Worm (Caenorhabditis elegans) whole organism, L1 larva: ENCODE data around the gene F36D4.6.

Experiments used
- C16A3.4 ChIP-seq: fragments of 150-350 bp; optimal IDR thresholded peaks from 2 replicates; lab custom pipeline; 2014; ENCODE audit warnings: missing biosample characterization, missing genetic modification characterization
- C34B4.2 ChIP-seq: sonication (generic microtip); optimal IDR thresholded peaks from 2 replicates; lab custom pipeline; 2017; ENCODE audit warnings: mild to moderate bottlenecking, missing genetic modification characterization, missing compliant biosample characterization
- blmp-1 ChIP-seq: fragments of 150-350 bp; optimal IDR thresholded peaks from 2 replicates; lab custom pipeline; 2014; ENCODE audit warnings: missing biosample characterization, missing genetic modification characterization
- ceh-63 ChIP-seq: fragments of 200-800 bp; sonication (Bioruptor generic); optimal IDR thresholded peaks from 2 replicates; lab custom pipeline; 2018; ENCODE audit warnings: mild to moderate bottlenecking, missing genetic modification characterization, missing compliant biosample characterization
- ceh-82 ChIP-seq, 3 experiments: fragments of 150-350 bp in 1 of 3; sonication (generic microtip) in 2 of 3; optimal IDR thresholded peaks; 2 replicates each; lab custom pipeline; 2014 to 2017; ENCODE audit warnings: missing biosample characterization in 3 of 3, missing genetic modification characterization in 3 of 3
- ces-1 ChIP-seq: fragments of 150-350 bp; optimal IDR thresholded peaks from 2 replicates; lab custom pipeline; 2014; ENCODE audit warnings: missing biosample characterization, missing genetic modification reagents, missing genetic modification characterization
- efl-3 ChIP-seq: fragments of 200-800 bp; sonication (Bioruptor generic); optimal IDR thresholded peaks from 2 replicates; lab custom pipeline; 2018; ENCODE audit warnings: mild to moderate bottlenecking, missing genetic modification characterization, missing compliant biosample characterization
- egl-27 ChIP-seq, 2 experiments: fragments of 150-350 bp in 1 of 2; sonication (generic microtip); optimal IDR thresholded peaks; 3 replicates each; lab custom pipeline; 2017 to 2018; ENCODE audit warnings: missing biosample characterization in 2 of 2, missing genetic modification characterization in 2 of 2, missing genetic modification reagents in 2 of 2
- elt-2 ChIP-seq: sonication (generic microtip); optimal IDR thresholded peaks from 2 replicates; lab custom pipeline; 2016; ENCODE audit warnings: missing genetic modification characterization, mild to moderate bottlenecking, inconsistent platforms, missing compliant biosample characterization, missing genetic modification reagents
- elt-3 ChIP-seq, 6 experiments: fragments of 150-350 bp in 1 of 6; sonication (generic microtip); optimal IDR thresholded peaks; 2 replicates each; lab custom pipeline; 2017 to 2018; ENCODE audit warnings: missing biosample characterization in 6 of 6, missing genetic modification characterization in 6 of 6, inconsistent platforms in 1 of 6
- fos-1 ChIP-seq: fragments of 150-350 bp; optimal IDR thresholded peaks from 2 replicates; lab custom pipeline; 2014; ENCODE audit warnings: missing biosample characterization, missing genetic modification characterization
- grh-1 ChIP-seq: fragments of 200-800 bp; sonication (Bioruptor generic); IDR thresholded peaks from 2 replicates; pipeline ENCODE4 v1.3.6; 2022; ENCODE audit warnings: missing genetic modification reagents, missing genetic modification characterization, missing compliant biosample characterization
- hlh-17 ChIP-seq: fragments of 200-800 bp; sonication (Bioruptor generic); optimal IDR thresholded peaks from 2 replicates; lab custom pipeline; 2018; ENCODE audit warnings: missing genetic modification characterization, mild to moderate bottlenecking, missing compliant biosample characterization, moderate library complexity, borderline replicate concordance
- hlh-4 ChIP-seq: sonication (generic microtip); optimal IDR thresholded peaks from 2 replicates; lab custom pipeline; 2016; ENCODE audit warnings: mild to moderate bottlenecking, missing genetic modification characterization, missing compliant biosample characterization
- hpl-2 ChIP-seq: fragments of 150-350 bp; optimal IDR thresholded peaks from 2 replicates; lab custom pipeline; 2014; ENCODE audit warnings: missing biosample characterization, missing genetic modification reagents, missing genetic modification characterization
- lin-14 ChIP-seq: fragments of 200-800 bp; sonication (Bioruptor generic); optimal IDR thresholded peaks from 2 replicates; lab custom pipeline; 2018; ENCODE audit warnings: mild to moderate bottlenecking, missing genetic modification characterization, moderate library complexity, missing compliant biosample characterization
- lin-15B ChIP-seq: fragments of 150-350 bp; sonication (generic microtip); optimal IDR thresholded peaks from 3 replicates; lab custom pipeline; 2014; ENCODE audit warnings: missing biosample characterization, missing genetic modification characterization
- lin-35 ChIP-seq, 2 experiments: fragments of 150-350 bp; optimal IDR thresholded peaks; 2 replicates each; lab custom pipeline; 2014; ENCODE audit warnings: missing biosample characterization in 2 of 2, missing genetic modification characterization in 2 of 2, missing genetic modification reagents in 2 of 2
- lin-39 ChIP-seq: fragments of 150-350 bp; optimal IDR thresholded peaks from 2 replicates; lab custom pipeline; 2014; ENCODE audit warnings: missing biosample characterization, missing genetic modification reagents, missing genetic modification characterization
- lir-3 ChIP-seq: sonication (generic microtip); optimal IDR thresholded peaks from 2 replicates; lab custom pipeline; 2016; ENCODE audit warnings: mild to moderate bottlenecking, missing genetic modification characterization, moderate library complexity, missing compliant biosample characterization; ENCODE audit not compliant: poor library complexity
- mab-9 ChIP-seq: fragments of 200-800 bp; sonication (Bioruptor generic); IDR thresholded peaks from 2 replicates; pipeline ENCODE4 v1.3.6; 2022; ENCODE audit warnings: missing genetic modification reagents, missing genetic modification characterization, missing compliant biosample characterization
- mdl-1 ChIP-seq, 2 experiments: fragments of 150-350 bp; optimal IDR thresholded peaks; 2 replicates each; lab custom pipeline; 2014 to 2017; ENCODE audit warnings: missing biosample characterization in 2 of 2, missing genetic modification characterization in 2 of 2, inconsistent platforms in 1 of 2
- mef-2 ChIP-seq: fragments of 150-350 bp; optimal IDR thresholded peaks from 2 replicates; lab custom pipeline; 2014; ENCODE audit warnings: missing biosample characterization, missing genetic modification characterization
- nhr-19 ChIP-seq: fragments of 200-800 bp; sonication (Bioruptor generic); conservative IDR thresholded peaks from 2 replicates; pipeline ENCODE4 v1.3.6; 2022; ENCODE audit warnings: missing genetic modification characterization, missing compliant biosample characterization
- nhr-20 ChIP-seq: sonication (generic microtip); optimal IDR thresholded peaks from 2 replicates; lab custom pipeline; 2016; ENCODE audit warnings: mild to moderate bottlenecking, missing genetic modification characterization, missing compliant biosample characterization
- nhr-237 ChIP-seq: fragments of 150-350 bp; optimal IDR thresholded peaks from 2 replicates; lab custom pipeline; 2014; ENCODE audit warnings: missing biosample characterization, missing genetic modification characterization
- nhr-28 ChIP-seq: fragments of 150-350 bp; optimal IDR thresholded peaks from 2 replicates; lab custom pipeline; 2014; ENCODE audit warnings: missing biosample characterization, missing genetic modification characterization
- nhr-71 ChIP-seq: sonication (generic microtip); optimal IDR thresholded peaks from 2 replicates; lab custom pipeline; 2016; ENCODE audit warnings: mild to moderate bottlenecking, missing genetic modification characterization, moderate library complexity, missing compliant biosample characterization
- nhr-85 ChIP-seq: sonication (generic microtip); peaks from one replicate; lab custom pipeline; 2016; ENCODE audit warnings: missing genetic modification characterization, inconsistent platforms, missing compliant biosample characterization
- nhr-90 ChIP-seq: sonication (generic microtip); optimal IDR thresholded peaks from 2 replicates; lab custom pipeline; 2016; ENCODE audit warnings: mild to moderate bottlenecking, missing genetic modification characterization, missing compliant biosample characterization; ENCODE audit not compliant: poor library complexity
- skn-1 ChIP-seq: fragments of 150-350 bp; optimal IDR thresholded peaks from 2 replicates; lab custom pipeline; 2014; ENCODE audit warnings: missing biosample characterization, missing genetic modification characterization
- snpc-4 ChIP-seq: fragments of 150-350 bp; optimal IDR thresholded peaks from 2 replicates; lab custom pipeline; 2014; ENCODE audit warnings: missing biosample characterization, missing genetic modification characterization
- sptf-1 ChIP-seq: fragments of 150-350 bp; optimal IDR thresholded peaks from 2 replicates; lab custom pipeline; 2014; ENCODE audit warnings: missing biosample characterization, missing genetic modification characterization
- tbx-2 ChIP-seq: sonication (generic microtip); optimal IDR thresholded peaks from 2 replicates; lab custom pipeline; 2016; ENCODE audit warnings: missing genetic modification characterization, missing compliant biosample characterization
- tlp-1 ChIP-seq: fragments of 150-350 bp; optimal IDR thresholded peaks from 2 replicates; lab custom pipeline; 2014; ENCODE audit warnings: missing biosample characterization, missing genetic modification characterization
- unc-130 ChIP-seq: fragments of 150-350 bp; optimal IDR thresholded peaks from 2 replicates; lab custom pipeline; 2017; ENCODE audit warnings: missing biosample characterization, missing genetic modification characterization, inconsistent platforms
- unc-62 ChIP-seq: fragments of 150-350 bp; optimal IDR thresholded peaks from 2 replicates; lab custom pipeline; 2014; ENCODE audit warnings: missing biosample characterization, missing genetic modification reagents, missing genetic modification characterization
- unc-86 ChIP-seq: sonication (generic microtip); optimal IDR thresholded peaks from 2 replicates; lab custom pipeline; 2016; ENCODE audit warnings: missing genetic modification characterization, missing compliant biosample characterization
- unc-98 ChIP-seq: fragments of 200-800 bp; sonication (Bioruptor generic); IDR thresholded peaks from 2 replicates; pipeline ENCODE4 v1.3.6; 2022; ENCODE audit warnings: missing genetic modification characterization, missing compliant biosample characterization
- vab-15 ChIP-seq: sonication (generic microtip); optimal IDR thresholded peaks from 2 replicates; lab custom pipeline; 2017; ENCODE audit warnings: missing genotype, mild to moderate bottlenecking, missing genetic modification characterization, missing compliant biosample characterization
- zag-1 ChIP-seq: fragments of 150-350 bp; optimal IDR thresholded peaks from 2 replicates; lab custom pipeline; 2014; ENCODE audit warnings: missing biosample characterization, missing genetic modification characterization
- zip-4 ChIP-seq: fragments of 200-800 bp; sonication (Bioruptor generic); optimal IDR thresholded peaks from 2 replicates; lab custom pipeline; 2018; ENCODE audit warnings: mild to moderate bottlenecking, missing genetic modification characterization, moderate library complexity, missing compliant biosample characterization
- ztf-4 ChIP-seq: fragments of 150-350 bp; optimal IDR thresholded peaks from 2 replicates; lab custom pipeline; 2014; ENCODE audit warnings: missing biosample characterization, missing genetic modification characterization

F36D4.6 gene

ce11 chrV:9444618-9445017 is 17.6 kb upstream of the F36D4.6 start:
- TF ChIP-seq blmp-1 (peak; percentile 59), fos-1 (tag; lab: Kevin White, UChicago) (no peak), hlh-17 (no peak), lin-39 (no peak), ceh-63 (GFP tag; lab: Kevin White, UChicago) (no peak), nhr-237 (tag; lab: Kevin White, UChicago) (no peak), snpc-4 (no peak), hlh-4 (tag; lab: Kevin White, UChicago) (no peak), nhr-20 (no peak), egl-27 (tag; optimal IDR thresholded peaks at IDR 0.05; lab: Kevin White, UChicago) (no peak), C16A3.4 (tag; lab: Kevin White, UChicago) (no peak), nhr-85 (peak; percentile 80), unc-86 (tag; lab: Kevin White, UChicago) (no peak)

- TF ChIP-seq tlp-1 (tag; lab: Kevin White, UChicago) (no peak), zip-4 (GFP tag; lab: Kevin White, UChicago) (no peak), sptf-1 (tag; lab: Kevin White, UChicago) (no peak), mab-9 (GFP tag; lab: Robert Waterston, UW) (no peak), nhr-85 (peak; percentile 40), tbx-2 (tag; lab: Kevin White, UChicago) (no peak), nhr-71 (tag; lab: Kevin White, UChicago) (no peak), ces-1 (GFP tag; lab: Kevin White, UChicago) (no peak), blmp-1 (peak; percentile 76), zag-1 (tag; lab: Kevin White, UChicago) (no peak), lin-39 (no peak), nhr-90 (tag; lab: Kevin White, UChicago) (no peak), unc-98 (GFP tag; lab: Robert Waterston, UW) (no peak), nhr-19 (GFP tag; lab: Robert Waterston, UW) (no peak), unc-62 (GFP tag; lab: Kevin White, UChicago) (no peak), hpl-2 (GFP tag; lab: Kevin White, UChicago) (no peak), lin-15B (tag; lab: Kevin White, UChicago) (no peak), lin-14 (peak; percentile 33), unc-130 (no peak), grh-1 (GFP tag; lab: Robert Waterston, UW) (no peak), lir-3 (tag; lab: Kevin White, UChicago) (no peak), ztf-4 (tag; lab: Kevin White, UChicago) (no peak), vab-15 (tag; lab: Kevin White, UChicago) (no peak), efl-3 (no peak)
These were observed 16.8 kb upstream of the F36D4.6 start, which contains the start of gene wdr-62 for ce11 chrV:9443748-9444147. Gene wdr-62, plus strand, starts transcription at chrV:9444048.

- no peak for TF ChIP-seq unc-98 (GFP tag; lab: Robert Waterston, UW)
- no peak for TF ChIP-seq C34B4.2 (tag; lab: Kevin White, UChicago)
- no peak for TF ChIP-seq ztf-4 (tag; lab: Kevin White, UChicago)
- TF ChIP-seq nhr-90 (tag; lab: Kevin White, UChicago) = peak; percentile 22
- peak in 1 of 2 experiments; percentile 63 for TF ChIP-seq lin-35 (GFP tag; optimal IDR thresholded peaks at IDR 0.05; lab: Kevin White, UChicago)
- no peak for TF ChIP-seq tlp-1 (tag; lab: Kevin White, UChicago)
- no peak for TF ChIP-seq mef-2
- TF ChIP-seq nhr-28 (tag; lab: Kevin White, UChicago) = no peak
- no peak for TF ChIP-seq ceh-82 (tag; optimal IDR thresholded peaks at IDR 0.05; lab: Kevin White, UChicago)
- peak; percentile 20 for TF ChIP-seq nhr-71 (tag; lab: Kevin White, UChicago)
- TF ChIP-seq zag-1 (tag; lab: Kevin White, UChicago) = no peak
- TF ChIP-seq snpc-4 = no peak
- TF ChIP-seq nhr-20 = peak; percentile 4
- TF ChIP-seq mdl-1 (tag; optimal IDR thresholded peaks at IDR 0.05; lab: Kevin White, UChicago) = peak in 1 of 2 experiments; percentile 13
- no peak for TF ChIP-seq elt-3 (tag; optimal IDR thresholded peaks at IDR 0.05; lab: Kevin White, UChicago)
- no peak for TF ChIP-seq skn-1 (tag; lab: Kevin White, UChicago)
- no peak for TF ChIP-seq mab-9 (GFP tag; lab: Robert Waterston, UW)
- no peak for TF ChIP-seq nhr-19 (GFP tag; lab: Robert Waterston, UW)
- TF ChIP-seq elt-2 (tag; lab: Kevin White, UChicago) = peak; percentile 94
These were observed 16.1 kb upstream of the F36D4.6 start for ce11 chrV:9443109-9443508.
